Fruit fly (Drosophila melanogaster): ENCODE results near the gene Mat89Ba.

The Mat89Ba gene

DNA sequence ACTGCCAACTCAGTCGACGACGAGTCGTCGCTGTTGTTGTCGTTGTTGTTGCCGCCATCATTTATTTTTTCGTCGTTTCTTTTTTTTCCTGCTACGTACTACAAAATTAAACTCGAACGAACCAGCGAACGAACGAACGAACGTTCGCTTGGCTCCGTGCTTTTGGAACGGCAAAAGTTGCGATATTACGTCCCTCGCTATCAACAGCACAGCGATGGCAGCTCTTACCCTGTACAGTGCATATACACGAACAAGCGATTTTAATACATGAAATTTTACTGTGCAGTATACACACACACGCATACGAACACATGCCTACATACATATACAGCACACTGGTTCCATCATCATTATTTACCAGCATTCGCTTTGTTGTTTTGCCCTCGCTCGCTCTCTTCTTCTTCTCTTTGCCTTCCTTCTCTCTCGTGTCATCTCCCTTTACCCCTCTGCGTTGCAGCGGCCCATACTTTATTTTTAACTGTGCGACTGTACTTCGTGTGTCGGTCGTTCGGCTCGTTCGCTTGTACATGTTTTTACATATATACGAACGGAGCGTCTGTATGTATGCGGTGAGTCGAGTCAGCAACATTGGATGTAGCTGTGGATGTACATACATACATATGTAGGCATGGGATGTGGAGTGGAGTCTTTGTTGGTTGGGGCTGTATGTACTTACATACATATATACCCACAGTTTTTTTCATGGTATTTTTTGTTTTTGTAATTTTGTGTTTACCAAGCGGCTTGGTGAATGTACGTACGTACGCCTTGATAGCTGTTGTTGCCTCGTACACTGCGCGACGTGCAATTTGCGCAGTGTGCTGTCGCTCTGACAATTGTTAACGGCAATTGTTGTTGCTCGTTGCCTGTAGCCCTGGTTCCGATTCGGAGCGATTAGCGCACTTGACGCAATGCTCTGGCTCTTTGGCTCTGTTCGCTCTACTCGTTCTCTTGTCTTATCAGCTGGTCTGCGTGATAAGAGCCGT, 22.1 kb downstream of the Mat89Ba start (continued):
- TF ChIP-seq Ada2b (GFP tag; IDR thresholded peaks at IDR 0.05), result no peak
- TF ChIP-seq CG2129 (GFP tag; IDR thresholded peaks at IDR 0.05; ENCODE audit: partially characterized antibody), result no peak
- TF ChIP-seq CG1647 (GFP tag; optimal IDR thresholded peaks at IDR 0.05), result peak; percentile 12
- no peak for TF ChIP-seq CG8944 (GFP tag; optimal IDR thresholded peaks at IDR 0.05)
- peak; percentile 76 for TF ChIP-seq CG8478 (optimal IDR thresholded peaks at IDR 0.05)
- TF ChIP-seq CG11085 (GFP tag; IDR thresholded peaks at IDR 0.05), result no peak
- TF ChIP-seq sqz (GFP tag; optimal IDR thresholded peaks at IDR 0.05), result peak; percentile 96
- peak; percentile 12 for TF ChIP-seq eyg (GFP tag; optimal IDR thresholded peaks at IDR 0.05)
- TF ChIP-seq fru (optimal IDR thresholded peaks at IDR 0.05), result no peak
- no peak for TF ChIP-seq dan (GFP tag; IDR thresholded peaks at IDR 0.05)
- peak; percentile 65 for TF ChIP-seq gcm (GFP tag; optimal IDR thresholded peaks at IDR 0.05)
- peak; percentile 96 for TF ChIP-seq CG15514 (GFP tag; optimal IDR thresholded peaks at IDR 0.05)
- peak; percentile 87 for TF ChIP-seq CG12769 (tag; optimal IDR thresholded peaks at IDR 0.05)
- no peak for TF ChIP-seq ara (GFP tag; IDR thresholded peaks at IDR 0.05)
- no peak for TF ChIP-seq NK7.1 (GFP tag; optimal IDR thresholded peaks at IDR 0.05)
- peak in 1 of 2 experiments; percentile 6 for TF ChIP-seq crp (GFP tag; optimal IDR thresholded peaks at IDR 0.05)
- TF ChIP-seq HLHmδ (GFP tag; optimal IDR thresholded peaks at IDR 0.05), result peak; percentile 47
- TF ChIP-seq stwl (tag; optimal IDR thresholded peaks at IDR 0.05), result peak; percentile 30
- peak in 1 of 2 experiments; percentile 5 for TF ChIP-seq Eip74EF (GFP tag; optimal IDR thresholded peaks at IDR 0.05)
- no peak for TF ChIP-seq row (GFP tag; IDR thresholded peaks at IDR 0.05)
- TF ChIP-seq CG12744 (GFP tag; optimal IDR thresholded peaks at IDR 0.05), result peak; percentile 56
- no peak for TF ChIP-seq Scr (GFP tag; IDR thresholded peaks at IDR 0.05; ENCODE audit: partially characterized antibody)
- TF ChIP-seq gcm2 (GFP tag; optimal IDR thresholded peaks at IDR 0.05), result peak; percentile 27
- no peak for TF ChIP-seq pb (GFP tag; optimal IDR thresholded peaks at IDR 0.05)
- TF ChIP-seq jing (GFP tag; optimal IDR thresholded peaks at IDR 0.05), result no peak
- peak; percentile 63 for TF ChIP-seq Hmr (GFP tag; optimal IDR thresholded peaks at IDR 0.05)
- TF ChIP-seq Hr51 (GFP tag; optimal IDR thresholded peaks at IDR 0.05), result peak; percentile 3 to 35
- no peak for TF ChIP-seq lmd (GFP tag; IDR thresholded peaks at IDR 0.05)
- TF ChIP-seq CG18619 (GFP tag; optimal IDR thresholded peaks at IDR 0.05), result peak; percentile 53
- TF ChIP-seq CG14710 (tag; optimal IDR thresholded peaks at IDR 0.05), result peak; percentile 18
- peak; percentile 31 for TF ChIP-seq BtbVII (GFP tag; optimal IDR thresholded peaks at IDR 0.05)
- TF ChIP-seq CG15073 (GFP tag; optimal IDR thresholded peaks at IDR 0.05), result no peak
- no peak for TF ChIP-seq CG10274 (GFP tag; optimal IDR thresholded peaks at IDR 0.05)
- no peak for TF ChIP-seq CG30020 (tag; optimal IDR thresholded peaks at IDR 0.05)
- peak; percentile 92 for TF ChIP-seq CG7928 (GFP tag; optimal IDR thresholded peaks at IDR 0.05)
- no peak for TF ChIP-seq Opbp (GFP tag; IDR thresholded peaks at IDR 0.05; ENCODE audit: partially characterized antibody)
- peak; percentile 34 for TF ChIP-seq sd (tag; optimal IDR thresholded peaks at IDR 0.05)
- TF ChIP-seq Dek (tag; optimal IDR thresholded peaks at IDR 0.05), result peak; percentile 10
- TF ChIP-seq BEAF-32 (GFP tag; optimal IDR thresholded peaks at IDR 0.05), result peak; percentile 73
- TF ChIP-seq NC2α (GFP tag; optimal IDR thresholded peaks at IDR 0.05), result no peak
- peak; percentile 71 for TF ChIP-seq grau (tag; optimal IDR thresholded peaks at IDR 0.05)
- TF ChIP-seq CG9609 (GFP tag; optimal IDR thresholded peaks at IDR 0.05), result peak; percentile 38
- no peak for TF ChIP-seq HHEX (GFP tag; optimal IDR thresholded peaks at IDR 0.05)
- peak; percentile 15 for TF ChIP-seq en (GFP tag; optimal IDR thresholded peaks at IDR 0.05)
- TF ChIP-seq chif (GFP tag; optimal IDR thresholded peaks at IDR 0.05), result no peak
- TF ChIP-seq CG31441 (GFP tag; IDR thresholded peaks at IDR 0.05), result no peak
- TF ChIP-seq CG18262 (tag; optimal IDR thresholded peaks at IDR 0.05), result peak; percentile 3
- TF ChIP-seq Neu2 (GFP tag; optimal IDR thresholded peaks at IDR 0.05; ENCODE audit: borderline replicate concordance), result no peak
